Fruit fly (Drosophila melanogaster) Kc167 (cell line): ENCODE measurements around the gene Proc-R.

ENCODE experiments used
- Myc ChIP-seq: fragments of >200 bp; optimal IDR thresholded peaks from 2 replicates; lab custom pipeline; 2017; ENCODE audit warnings: missing external identifiers
- Sin3A ChIP-seq: fragments of >200 bp; optimal IDR thresholded peaks from 2 replicates; lab custom pipeline; 2018; ENCODE audit warnings: missing external identifiers
- h ChIP-seq: fragments of >200 bp; optimal IDR thresholded peaks from 3 replicates; lab custom pipeline; 2018; ENCODE audit warnings: missing external identifiers
- insv ChIP-seq: fragments of >200 bp; optimal IDR thresholded peaks from 3 replicates; lab custom pipeline; 2018; ENCODE audit warnings: missing external identifiers
- psq ChIP-seq: fragments of >200 bp; optimal IDR thresholded peaks from 2 replicates; lab custom pipeline; 2017; ENCODE audit warnings: missing external identifiers
- ttk ChIP-seq: sonication (Bioruptor generic); optimal IDR thresholded peaks from 2 replicates; lab custom pipeline; 2017; ENCODE audit warnings: missing external identifiers

DNA sequence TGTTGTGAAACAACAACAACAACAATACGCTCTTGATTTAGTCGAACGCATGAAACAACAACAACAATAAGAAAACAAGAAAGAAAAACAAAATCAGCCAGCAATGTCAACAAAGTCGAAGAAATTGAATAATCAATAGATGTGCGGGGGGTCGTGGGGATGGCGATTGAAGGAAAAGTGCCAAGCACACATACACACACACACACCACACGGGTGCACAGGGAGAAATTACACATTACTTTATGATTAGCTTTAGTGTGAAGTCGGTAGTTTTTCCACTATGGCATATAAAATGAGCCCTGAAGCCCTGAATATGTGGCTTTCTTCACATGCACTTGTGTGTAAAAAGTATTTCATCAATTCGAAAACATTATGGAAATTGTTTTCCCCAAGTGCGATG lies 14.8 kb upstream of the Proc-R start:
- no peak for TF ChIP-seq Sin3A
- no peak for TF ChIP-seq h (lab: Kevin White, UChicago)
- no peak for TF ChIP-seq ttk (lab: Kevin White, UChicago)
- TF ChIP-seq psq (lab: Kevin White, UChicago) = no peak
- TF ChIP-seq Myc = no peak
- no peak for TF ChIP-seq insv
